Fruit fly (Drosophila melanogaster) S2 (cell line): ENCODE results near the gene Pih1D1.

Source experiments
- CG8478 ChIP-seq: fragments of >200 bp; optimal IDR thresholded peaks from 2 replicates; lab custom pipeline; 2018
- CTCF ChIP-seq, 2 experiments: fragments of >200 bp; optimal IDR thresholded peaks; 2 replicates each; lab custom pipeline; 2018

DNA sequence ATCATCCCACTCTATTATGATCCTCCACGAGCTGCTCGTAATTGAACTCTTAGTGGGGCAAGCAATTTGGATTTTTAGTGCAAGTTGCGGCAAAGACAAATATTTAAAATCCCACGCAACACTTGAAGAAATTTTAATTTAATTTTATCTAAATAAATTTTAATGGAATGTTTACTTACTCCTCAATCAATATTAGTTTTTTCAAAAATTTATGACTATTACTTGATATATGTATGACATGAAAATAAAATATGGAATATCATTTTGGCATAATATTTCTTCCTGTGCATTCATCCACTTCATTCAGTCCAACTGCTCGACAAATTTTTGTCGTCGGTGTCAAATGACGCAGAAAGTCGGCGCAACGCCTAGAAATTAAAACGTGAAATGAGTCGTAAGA, 28.4 kb upstream of the Pih1D1 start:
- no peak for TF ChIP-seq CTCF (optimal IDR thresholded peaks at IDR 0.05; lab: Kevin White, UChicago)
- TF ChIP-seq CG8478 (lab: Kevin White, UChicago): no peak
